Worm (Caenorhabditis elegans) whole organism, L1 larva: Measurements from ENCODE around the gene tag-294.

ENCODE experiments used
- C34B4.2 ChIP-seq: sonication (generic microtip); optimal IDR thresholded peaks from 2 replicates; lab custom pipeline; 2017; ENCODE audit warnings: mild to moderate bottlenecking, missing genetic modification characterization, missing compliant biosample characterization
- F16B12.6 ChIP-seq: fragments of 150-350 bp; optimal IDR thresholded peaks from 2 replicates; lab custom pipeline; 2014; ENCODE audit warnings: missing biosample characterization, missing genetic modification characterization
- Y116A8C.19 ChIP-seq: sonication (generic microtip); optimal IDR thresholded peaks from 2 replicates; lab custom pipeline; 2016; ENCODE audit warnings: missing compliant biosample characterization, missing genetic modification characterization, borderline replicate concordance
- alr-1 ChIP-seq: fragments of 200-800 bp; sonication (Bioruptor generic); optimal IDR thresholded peaks from 2 replicates; lab custom pipeline; 2018; ENCODE audit warnings: borderline replicate concordance, mild to moderate bottlenecking, missing genetic modification characterization, missing compliant biosample characterization
- ama-1 ChIP-seq: fragments of 150-350 bp; optimal IDR thresholded peaks from 2 replicates; lab custom pipeline; 2014
- ceh-8 ChIP-seq: fragments of 200-800 bp; sonication (Bioruptor generic); optimal IDR thresholded peaks from 2 replicates; lab custom pipeline; 2018; ENCODE audit warnings: mild to moderate bottlenecking, missing genetic modification characterization, moderate library complexity, missing compliant biosample characterization
- ces-1 ChIP-seq: fragments of 150-350 bp; optimal IDR thresholded peaks from 2 replicates; lab custom pipeline; 2014; ENCODE audit warnings: missing biosample characterization, missing genetic modification reagents, missing genetic modification characterization
- dpl-1 ChIP-seq, 3 experiments: fragments of 150-350 bp in 2 of 3; sonication (generic microtip) in 1 of 3; optimal IDR thresholded peaks; 2 replicates each; lab custom pipeline; 2014 to 2017; ENCODE audit warnings: missing biosample characterization in 3 of 3, missing genetic modification characterization in 3 of 3, missing genetic modification reagents in 3 of 3
- fkh-10 ChIP-seq: sonication (generic microtip); optimal IDR thresholded peaks from 2 replicates; lab custom pipeline; 2017; ENCODE audit warnings: missing biosample characterization, missing genetic modification reagents, missing genetic modification characterization
- fkh-8 ChIP-seq: sonication (generic microtip); optimal IDR thresholded peaks from 2 replicates; lab custom pipeline; 2016; ENCODE audit warnings: mild to moderate bottlenecking, missing genetic modification characterization, missing compliant biosample characterization
- grh-1 ChIP-seq: fragments of 200-800 bp; sonication (Bioruptor generic); IDR thresholded peaks from 2 replicates; pipeline ENCODE4 v1.3.6; 2022; ENCODE audit warnings: missing genetic modification reagents, missing genetic modification characterization, missing compliant biosample characterization
- hlh-17 ChIP-seq: fragments of 200-800 bp; sonication (Bioruptor generic); optimal IDR thresholded peaks from 2 replicates; lab custom pipeline; 2018; ENCODE audit warnings: missing genetic modification characterization, mild to moderate bottlenecking, missing compliant biosample characterization, moderate library complexity, borderline replicate concordance
- lin-14 ChIP-seq: fragments of 200-800 bp; sonication (Bioruptor generic); optimal IDR thresholded peaks from 2 replicates; lab custom pipeline; 2018; ENCODE audit warnings: mild to moderate bottlenecking, missing genetic modification characterization, moderate library complexity, missing compliant biosample characterization
- lin-15B ChIP-seq: fragments of 150-350 bp; sonication (generic microtip); optimal IDR thresholded peaks from 3 replicates; lab custom pipeline; 2014; ENCODE audit warnings: missing biosample characterization, missing genetic modification characterization
- lin-35 ChIP-seq, 2 experiments: fragments of 150-350 bp; optimal IDR thresholded peaks; 2 replicates each; lab custom pipeline; 2014; ENCODE audit warnings: missing biosample characterization in 2 of 2, missing genetic modification characterization in 2 of 2, missing genetic modification reagents in 2 of 2
- lin-39 ChIP-seq: fragments of 150-350 bp; optimal IDR thresholded peaks from 2 replicates; lab custom pipeline; 2014; ENCODE audit warnings: missing biosample characterization, missing genetic modification reagents, missing genetic modification characterization
- lsy-2 ChIP-seq, 2 experiments: fragments of 150-350 bp; optimal IDR thresholded peaks; 2 replicates each; lab custom pipeline; 2014; ENCODE audit warnings: missing biosample characterization in 2 of 2, missing genetic modification characterization in 2 of 2
- mef-2 ChIP-seq: fragments of 150-350 bp; optimal IDR thresholded peaks from 2 replicates; lab custom pipeline; 2014; ENCODE audit warnings: missing biosample characterization, missing genetic modification characterization
- nhr-11 ChIP-seq: fragments of 150-350 bp; optimal IDR thresholded peaks from 2 replicates; lab custom pipeline; 2014; ENCODE audit warnings: missing biosample characterization, missing genetic modification characterization
- nhr-12 ChIP-seq: sonication (generic microtip); optimal IDR thresholded peaks from 2 replicates; lab custom pipeline; 2017; ENCODE audit warnings: missing biosample characterization, missing genetic modification characterization
- nhr-19 ChIP-seq: fragments of 200-800 bp; sonication (Bioruptor generic); conservative IDR thresholded peaks from 2 replicates; pipeline ENCODE4 v1.3.6; 2022; ENCODE audit warnings: missing genetic modification characterization, missing compliant biosample characterization
- nhr-47 ChIP-seq: sonication (generic microtip); optimal IDR thresholded peaks from 2 replicates; lab custom pipeline; 2016; ENCODE audit warnings: mild to moderate bottlenecking, missing genetic modification characterization, moderate library complexity, missing compliant biosample characterization
- nhr-71 ChIP-seq: sonication (generic microtip); optimal IDR thresholded peaks from 2 replicates; lab custom pipeline; 2016; ENCODE audit warnings: mild to moderate bottlenecking, missing genetic modification characterization, moderate library complexity, missing compliant biosample characterization
- nhr-85 ChIP-seq: sonication (generic microtip); peaks from one replicate; lab custom pipeline; 2016; ENCODE audit warnings: missing genetic modification characterization, inconsistent platforms, missing compliant biosample characterization
- nhr-90 ChIP-seq: sonication (generic microtip); optimal IDR thresholded peaks from 2 replicates; lab custom pipeline; 2016; ENCODE audit warnings: mild to moderate bottlenecking, missing genetic modification characterization, missing compliant biosample characterization; ENCODE audit not compliant: poor library complexity
- pag-3 ChIP-seq: sonication (generic microtip); optimal IDR thresholded peaks from 2 replicates; lab custom pipeline; 2017; ENCODE audit warnings: missing genetic modification characterization, mild to moderate bottlenecking, missing compliant biosample characterization, antibody characterized with exemption, borderline replicate concordance; ENCODE audit not compliant: insufficient read depth
- pqm-1 ChIP-seq: sonication (generic microtip); optimal IDR thresholded peaks from 3 replicates; lab custom pipeline; 2017; ENCODE audit warnings: missing biosample characterization, missing genetic modification characterization
- rnt-1 ChIP-seq: sonication (generic microtip); optimal IDR thresholded peaks from 2 replicates; lab custom pipeline; 2016; ENCODE audit warnings: mild to moderate bottlenecking, missing genetic modification characterization, moderate library complexity, missing compliant biosample characterization
- skn-1 ChIP-seq: fragments of 150-350 bp; optimal IDR thresholded peaks from 2 replicates; lab custom pipeline; 2014; ENCODE audit warnings: missing biosample characterization, missing genetic modification characterization
- snpc-4 ChIP-seq: fragments of 150-350 bp; optimal IDR thresholded peaks from 2 replicates; lab custom pipeline; 2014; ENCODE audit warnings: missing biosample characterization, missing genetic modification characterization
- snu-23 ChIP-seq: sonication (generic microtip); optimal IDR thresholded peaks from 2 replicates; lab custom pipeline; 2016; ENCODE audit warnings: missing genetic modification characterization, missing compliant biosample characterization
- sptf-1 ChIP-seq: fragments of 150-350 bp; optimal IDR thresholded peaks from 2 replicates; lab custom pipeline; 2014; ENCODE audit warnings: missing biosample characterization, missing genetic modification characterization
- swsn-7 ChIP-seq: sonication (generic microtip); optimal IDR thresholded peaks from 2 replicates; lab custom pipeline; 2016; ENCODE audit warnings: missing genetic modification characterization, missing compliant biosample characterization
- unc-98 ChIP-seq: fragments of 200-800 bp; sonication (Bioruptor generic); IDR thresholded peaks from 2 replicates; pipeline ENCODE4 v1.3.6; 2022; ENCODE audit warnings: missing genetic modification characterization, missing compliant biosample characterization
- vab-15 ChIP-seq: sonication (generic microtip); optimal IDR thresholded peaks from 2 replicates; lab custom pipeline; 2017; ENCODE audit warnings: missing genotype, mild to moderate bottlenecking, missing genetic modification characterization, missing compliant biosample characterization
- xbp-1 ChIP-seq: sonication (generic microtip); optimal IDR thresholded peaks from 2 replicates; lab custom pipeline; 2016; ENCODE audit warnings: missing genetic modification characterization, missing compliant biosample characterization
- ztf-4 ChIP-seq: fragments of 150-350 bp; optimal IDR thresholded peaks from 2 replicates; lab custom pipeline; 2014; ENCODE audit warnings: missing biosample characterization, missing genetic modification characterization

tag-294 gene

DNA sequence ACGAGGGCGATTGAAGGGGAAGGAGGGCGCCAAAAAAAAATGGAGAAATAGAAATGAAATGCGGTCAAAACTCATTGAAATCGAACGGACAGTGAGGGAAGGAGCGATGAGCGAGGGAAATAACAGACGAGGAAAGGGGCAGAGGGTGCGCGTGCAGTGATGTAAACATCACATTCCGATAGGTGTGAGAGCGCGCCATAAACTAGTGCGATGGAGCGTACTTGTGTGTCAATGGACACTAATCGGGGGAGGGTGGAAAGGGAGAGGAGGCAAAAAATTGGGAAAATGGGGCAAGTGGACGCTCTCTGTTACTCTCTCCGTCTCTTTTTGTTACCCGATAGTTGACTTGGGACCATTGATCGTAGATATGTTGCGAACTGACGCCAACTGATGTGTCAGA is 712 bp upstream of the tag-294 start (continued):
- TF ChIP-seq lin-15B (peak; percentile 10), swsn-7 (tag; lab: Kevin White, UChicago) (peak; percentile 55), nhr-85 (peak; percentile 78), hlh-17 (GFP tag; lab: Kevin White, UChicago) (no peak), fkh-8 (tag; lab: Kevin White, UChicago) (peak; percentile 72), ces-1 (no peak), F16B12.6 (no peak), Y116A8C.19 (tag; lab: Kevin White, UChicago) (no peak), skn-1 (tag; lab: Kevin White, UChicago) (peak; percentile 53), nhr-12 (no peak), unc-98 (no peak), nhr-90 (peak; percentile 4), grh-1 (GFP tag; lab: Robert Waterston, UW) (peak; percentile 30; the same call in 1 of the 2 replicates), lin-35 (GFP tag; optimal IDR thresholded peaks at IDR 0.05; lab: Kevin White, UChicago) (peak; percentile 65 to 79), nhr-71 (tag; lab: Kevin White, UChicago) (peak; percentile 70), xbp-1 (tag; lab: Kevin White, UChicago) (peak; percentile 51), C34B4.2 (tag; lab: Kevin White, UChicago) (no peak), dpl-1 (GFP tag; optimal IDR thresholded peaks at IDR 0.05; lab: Kevin White, UChicago) (peak; percentile 25 to 66 (median 44)), pqm-1 (tag; lab: Kevin White, UChicago) (no peak), sptf-1 (tag; lab: Kevin White, UChicago) (no peak), rnt-1 (tag; lab: Kevin White, UChicago) (peak; percentile 60), ztf-4 (tag; lab: Kevin White, UChicago) (peak; percentile 5), alr-1 (tag; lab: Kevin White, UChicago) (no peak), lsy-2 (tag; optimal IDR thresholded peaks at IDR 0.05; lab: Kevin White, UChicago) (peak; percentile 39 to 75), ceh-8 (GFP tag; lab: Kevin White, UChicago) (no peak), lin-14 (peak; percentile 93), fkh-10 (GFP tag; lab: Kevin White, UChicago) (peak; percentile 4), mef-2 (tag; lab: Kevin White, UChicago) (no peak)

ce11 chrX:5753141-5753540 is 10.1 kb downstream of the tag-294 start:
- TF ChIP-seq Y116A8C.19 (tag; lab: Kevin White, UChicago), result no peak
- peak; percentile 23 for TF ChIP-seq snpc-4
- TF ChIP-seq, all 84 proteins: peak for 1

DNA sequence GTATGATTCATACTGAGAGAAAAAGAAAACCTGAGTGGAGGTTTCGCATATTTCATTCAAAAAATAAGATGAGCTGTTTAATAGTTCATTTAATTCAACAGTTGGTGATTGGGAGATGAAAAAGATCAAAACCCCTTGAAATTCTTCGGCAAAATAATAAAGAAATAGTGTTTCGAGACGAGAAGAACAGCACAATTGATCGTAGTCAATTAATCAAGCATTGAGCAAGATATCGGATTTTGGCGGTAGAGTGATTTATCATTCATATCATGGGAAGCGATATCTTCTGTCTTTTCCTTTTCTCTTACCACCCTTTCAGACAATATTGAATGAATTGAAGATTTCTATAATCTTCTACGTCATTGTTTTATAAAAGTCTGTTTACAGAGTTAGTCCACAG is 16.5 kb downstream of the tag-294 start:
- peak; percentile 6 for TF ChIP-seq pag-3 (tag; lab: Kevin White, UChicago)
- no peak for TF ChIP-seq snu-23 (GFP tag; lab: Kevin White, UChicago)
- TF ChIP-seq ceh-8 (GFP tag; lab: Kevin White, UChicago), result no peak
- no peak for TF ChIP-seq nhr-11
- TF ChIP-seq lsy-2 (tag; optimal IDR thresholded peaks at IDR 0.05; lab: Kevin White, UChicago), result peak in 1 of 2 experiments; percentile 22
- TF ChIP-seq vab-15 (tag; lab: Kevin White, UChicago), result no peak
- peak; percentile 40 for TF ChIP-seq rnt-1 (tag; lab: Kevin White, UChicago)
- no peak for TF ChIP-seq ama-1 (lab: Kevin White, UChicago)
- peak; percentile 18 for TF ChIP-seq nhr-19
- TF ChIP-seq lin-39 (tag; lab: Kevin White, UChicago), result peak; percentile 62
- peak; percentile 55 for TF ChIP-seq nhr-71 (tag; lab: Kevin White, UChicago)
- no peak for TF ChIP-seq hlh-17 (GFP tag; lab: Kevin White, UChicago)
- TF ChIP-seq nhr-47 (tag; lab: Kevin White, UChicago), result no peak
- peak; percentile 53 for TF ChIP-seq lin-14
